Worm (Caenorhabditis elegans) whole organism, L4/young adult: ENCODE results near the gene ins-2.

Source experiments
- W03F9.2 ChIP-seq: fragments of 150-350 bp; optimal IDR thresholded peaks from 2 replicates; lab custom pipeline; 2014; ENCODE audit warnings: missing biosample characterization, missing genetic modification characterization
- dao-5 ChIP-seq: sonication (generic microtip); optimal IDR thresholded peaks from 2 replicates; lab custom pipeline; 2016; ENCODE audit warnings: missing genotype, missing genetic modification characterization, moderate library complexity, missing compliant biosample characterization
- him-1 ChIP-seq: sonication (generic microtip); optimal IDR thresholded peaks from 2 replicates; lab custom pipeline; 2016; ENCODE audit warnings: missing genotype, missing genetic modification reagents, missing genetic modification characterization, missing compliant biosample characterization

ins-2 gene

ce11 chrII:6016410-6016809, 28.1 kb downstream of the ins-2 start, which contains the start of gene ZK84.5:
TSS of gene ZK84.5 (minus strand) at chrII:6016510.
- TF ChIP-seq him-1 (tag; lab: Kevin White, UChicago) (no peak), dao-5 (tag; lab: Kevin White, UChicago) (no peak), W03F9.2 (tag; lab: Kevin White, UChicago) (no peak)

DNA sequence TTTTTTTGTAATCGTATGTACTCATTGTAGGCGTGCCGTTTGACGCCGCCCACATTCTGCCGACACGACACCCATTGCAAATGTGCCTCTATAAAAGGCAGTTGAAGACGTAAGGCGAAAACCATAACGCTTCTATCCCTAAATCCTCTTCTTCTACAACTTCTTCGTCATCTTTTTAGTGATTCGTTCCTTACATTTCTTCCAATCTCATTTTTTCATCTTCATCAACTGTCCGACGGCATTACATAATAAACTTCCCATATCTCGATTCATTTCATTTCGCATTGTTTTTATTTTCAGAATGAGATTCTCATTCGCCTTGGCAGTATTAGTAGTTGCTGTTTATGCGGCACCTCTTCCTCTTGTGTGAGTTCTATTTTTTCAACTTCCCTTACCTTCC, 32.0 kb downstream of the ins-2 start, which contains the start of gene ZK84.1:
TSS of gene ZK84.1 (plus strand) at position 301 of the 400 bp plus-strand sequence.
- TF ChIP-seq him-1 (tag; lab: Kevin White, UChicago) (no peak), dao-5 (tag; lab: Kevin White, UChicago) (no peak), W03F9.2 (tag; lab: Kevin White, UChicago) (no peak)

ce11 chrII:6022596-6022995, 34.3 kb downstream of the ins-2 start:
- TF ChIP-seq dao-5 (tag; lab: Kevin White, UChicago): no peak
- TF ChIP-seq W03F9.2 (tag; lab: Kevin White, UChicago): no peak
- no peak for TF ChIP-seq him-1 (tag; lab: Kevin White, UChicago)

DNA sequence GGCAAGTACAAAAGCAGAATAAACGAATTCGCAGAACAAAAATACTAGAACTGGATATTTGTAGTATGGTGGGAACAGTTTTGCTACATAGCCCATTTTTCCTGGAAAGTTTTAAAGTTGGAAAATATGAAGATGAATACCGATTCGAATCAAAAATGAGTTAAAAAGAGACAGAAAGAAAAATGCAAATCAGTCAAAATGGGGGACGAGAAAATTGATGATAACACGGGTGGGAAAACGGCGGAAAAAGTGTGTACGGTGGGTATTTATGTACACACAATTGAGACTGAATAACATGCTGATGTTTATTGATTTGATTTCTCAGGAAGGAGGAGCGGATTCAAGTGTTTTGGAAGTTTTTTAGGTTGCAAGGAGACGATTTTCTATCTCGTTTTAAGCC, 36.6 kb downstream of the ins-2 start, which contains the start of gene R12C12.9:
TSS of gene R12C12.9 (minus strand) at position 101 of the 400 bp plus-strand sequence.
- no peak for TF ChIP-seq W03F9.2 (tag; lab: Kevin White, UChicago)
- TF ChIP-seq dao-5 (tag; lab: Kevin White, UChicago): no peak
- no peak for TF ChIP-seq him-1 (tag; lab: Kevin White, UChicago)

DNA sequence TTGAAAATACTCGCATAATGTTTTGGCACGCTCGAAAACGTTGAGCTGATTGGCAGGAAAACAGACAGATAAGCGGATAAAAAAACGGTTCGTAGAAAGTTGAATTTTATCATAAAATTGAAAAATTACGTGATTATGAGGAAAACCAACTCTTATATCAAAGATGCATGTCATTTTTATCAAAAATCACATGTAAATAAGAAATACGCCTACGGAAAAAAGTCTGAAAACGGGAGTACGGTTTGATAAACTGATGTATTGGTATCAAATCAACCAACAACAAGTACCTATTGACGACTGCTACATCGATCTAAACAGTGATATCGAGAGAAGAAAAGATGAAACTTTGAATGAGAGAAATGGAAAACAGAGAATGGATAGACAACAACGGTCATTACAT, 37.3 kb downstream of the ins-2 start:
- TF ChIP-seq him-1 (tag; lab: Kevin White, UChicago) (no peak), dao-5 (tag; lab: Kevin White, UChicago) (no peak), W03F9.2 (tag; lab: Kevin White, UChicago) (no peak)

- no peak for TF ChIP-seq dao-5 (tag; lab: Kevin White, UChicago)
- TF ChIP-seq W03F9.2 (tag; lab: Kevin White, UChicago): no peak
- no peak for TF ChIP-seq him-1 (tag; lab: Kevin White, UChicago)
These were observed 38.3 kb downstream of the ins-2 start for ce11 chrII:6026646-6027045.

ce11 chrII:6028594-6029141, 40.3 kb downstream of the ins-2 start:
- no peak for TF ChIP-seq him-1 (tag; lab: Kevin White, UChicago)
- TF ChIP-seq W03F9.2 (tag; lab: Kevin White, UChicago): no peak
- TF ChIP-seq dao-5 (tag; lab: Kevin White, UChicago): no peak

- TF ChIP-seq W03F9.2 (tag; lab: Kevin White, UChicago) (no peak), dao-5 (tag; lab: Kevin White, UChicago) (no peak), him-1 (tag; lab: Kevin White, UChicago) (no peak)
These were observed 42.8 kb downstream of the ins-2 start, which contains the start of gene frpr-16 for ce11 chrII:6031106-6031505. TSS of gene frpr-16 (minus strand) at chrII:6031206.
